Worm (Caenorhabditis elegans) whole organism, L3 larva: Measurements from ENCODE around the gene H18N23.2.

ENCODE experiments used
- ama-1 ChIP-seq: fragments of 150-350 bp; optimal IDR thresholded peaks from 2 replicates; lab custom pipeline; 2018
- ceh-16 ChIP-seq: sonication (generic microtip); optimal IDR thresholded peaks from 2 replicates; lab custom pipeline; 2017; ENCODE audit warnings: missing biosample characterization, missing genetic modification characterization
- ceh-28 ChIP-seq: fragments of 150-350 bp; optimal IDR thresholded peaks from 2 replicates; lab custom pipeline; 2014; ENCODE audit warnings: missing biosample characterization, missing genetic modification reagents, missing genetic modification characterization
- ceh-9 ChIP-seq: sonication (generic microtip); optimal IDR thresholded peaks from 2 replicates; lab custom pipeline; 2018; ENCODE audit warnings: missing biosample characterization, missing genetic modification characterization
- elt-2 ChIP-seq: sonication (generic microtip); optimal IDR thresholded peaks from 2 replicates; lab custom pipeline; 2016; ENCODE audit warnings: missing genetic modification reagents, mild to moderate bottlenecking, missing genetic modification characterization, missing compliant biosample characterization
- elt-3 ChIP-seq, 3 experiments: fragments of 150-350 bp in 1 of 3; sonication (generic microtip) in 2 of 3; optimal IDR thresholded peaks; 2 replicates in 2 of 3; 4 replicates in 1 of 3; lab custom pipeline; 2014 to 2017; ENCODE audit warnings: missing biosample characterization in 3 of 3, missing genetic modification characterization in 3 of 3
- fos-1 ChIP-seq: fragments of 150-350 bp; optimal IDR thresholded peaks from 2 replicates; lab custom pipeline; 2014; ENCODE audit warnings: missing biosample characterization, missing genetic modification characterization
- nhr-23 ChIP-seq: fragments of 150-350 bp; optimal IDR thresholded peaks from 2 replicates; lab custom pipeline; 2014; ENCODE audit warnings: missing biosample characterization, missing genetic modification reagents, missing genetic modification characterization
- pha-4 ChIP-seq: fragments of 150-350 bp; optimal IDR thresholded peaks from 2 replicates; lab custom pipeline; 2014; ENCODE audit warnings: missing biosample characterization, missing genetic modification reagents, missing genetic modification characterization
- sea-2 ChIP-seq: fragments of 150-350 bp; sonication (generic microtip); optimal IDR thresholded peaks from 4 replicates; lab custom pipeline; 2014; ENCODE audit warnings: missing biosample characterization, missing genetic modification reagents, missing genetic modification characterization
- tbx-2 ChIP-seq: sonication (generic microtip); optimal IDR thresholded peaks from 2 replicates; lab custom pipeline; 2016; ENCODE audit warnings: mild to moderate bottlenecking, missing genetic modification characterization, missing compliant biosample characterization
- unc-62 ChIP-seq: fragments of 150-350 bp; sonication (generic microtip); optimal IDR thresholded peaks from 4 replicates; lab custom pipeline; 2014; ENCODE audit warnings: missing biosample characterization, missing genetic modification reagents, missing genetic modification characterization
- zag-1 ChIP-seq: fragments of 150-350 bp; optimal IDR thresholded peaks from 2 replicates; lab custom pipeline; 2014; ENCODE audit warnings: missing biosample characterization, missing genetic modification characterization

- TF ChIP-seq tbx-2 (no peak), pha-4 (tag; lab: Kevin White, UChicago) (peak; percentile 91), elt-3 (tag; optimal IDR thresholded peaks at IDR 0.05; lab: Kevin White, UChicago) (no peak), fos-1 (tag; lab: Kevin White, UChicago) (no peak), nhr-23 (no peak), elt-2 (tag; lab: Kevin White, UChicago) (peak; percentile 30), zag-1 (tag; lab: Kevin White, UChicago) (no peak), sea-2 (no peak), ceh-16 (tag; lab: Kevin White, UChicago) (no peak), ceh-9 (tag; lab: Kevin White, UChicago) (no peak), ceh-28 (tag; lab: Kevin White, UChicago) (no peak), ama-1 (lab: Kevin White, UChicago) (no peak), unc-62 (GFP tag; lab: Kevin White, UChicago) (no peak)
Measured at ce11 chrX:17637528-17637927, 3.1 kb downstream of the H18N23.2 start.
